Fruit fly (Drosophila melanogaster) whole organism, embryonic: Measurements from ENCODE around the gene CG43346.

Source experiments
- CG10209 ChIP-seq: fragments of 200-800 bp; sonication (Bioruptor generic); optimal IDR thresholded peaks from 3 replicates; lab custom pipeline; 2017; ENCODE audit warnings: missing biosample characterization, mild to moderate bottlenecking, missing genetic modification characterization, missing genetic modification reagents
- CG10462 ChIP-seq: fragments of 200-800 bp; sonication (Bioruptor generic); optimal IDR thresholded peaks from 2 replicates; lab custom pipeline; 2016; ENCODE audit warnings: missing biosample characterization, missing genetic modification characterization
- CG11560 ChIP-seq: fragments of 200-800 bp; sonication (Bioruptor generic); IDR thresholded peaks from 3 replicates; pipeline ENCODE4 v1.3.6; 2022; ENCODE audit warnings: missing biosample characterization, missing genetic modification characterization
- CG12299 ChIP-seq: fragments of 200-800 bp; sonication (Bioruptor generic); optimal IDR thresholded peaks from 2 replicates; lab custom pipeline; 2018; ENCODE audit warnings: missing biosample characterization, mild to moderate bottlenecking, missing genetic modification characterization
- CG1233 ChIP-seq: fragments of 200-800 bp; sonication (Bioruptor generic); optimal IDR thresholded peaks from 4 replicates; lab custom pipeline; 2018; ENCODE audit warnings: missing biosample characterization, mild to moderate bottlenecking, missing genetic modification characterization
- CG12391 ChIP-seq: fragments of 200-800 bp; sonication (Bioruptor generic); optimal IDR thresholded peaks from 3 replicates; lab custom pipeline; 2018; ENCODE audit warnings: missing biosample characterization, mild to moderate bottlenecking, missing genetic modification characterization, moderate library complexity
- CG13287 ChIP-seq: fragments of 200-800 bp; sonication (Bioruptor generic); IDR thresholded peaks from 2 replicates; pipeline ENCODE4 v1.3.6; 2022; ENCODE audit warnings: missing biosample characterization, missing genetic modification characterization; ENCODE audit not compliant: partially characterized antibody
- CG15269 ChIP-seq: fragments of 200-800 bp; sonication (Bioruptor generic); optimal IDR thresholded peaks from 2 replicates; lab custom pipeline; 2018; ENCODE audit warnings: missing biosample characterization, mild to moderate bottlenecking, missing genetic modification characterization, moderate library complexity
- CG1529 ChIP-seq: fragments of 200-800 bp; sonication (Bioruptor generic); optimal IDR thresholded peaks from 3 replicates; lab custom pipeline; 2018; ENCODE audit warnings: missing biosample characterization, missing genetic modification characterization
- CG17385 ChIP-seq: fragments of 200-800 bp; sonication (Bioruptor generic); optimal IDR thresholded peaks from 3 replicates; lab custom pipeline; 2018; ENCODE audit warnings: missing biosample characterization, mild to moderate bottlenecking, missing genetic modification characterization
- CG2678 ChIP-seq: fragments of 200-800 bp; sonication (Bioruptor generic); optimal IDR thresholded peaks from 3 replicates; lab custom pipeline; 2019; ENCODE audit warnings: missing biosample characterization, mild to moderate bottlenecking, missing genetic modification characterization, moderate library complexity
- CG7745 ChIP-seq: fragments of 200-800 bp; sonication (Bioruptor generic); optimal IDR thresholded peaks from 2 replicates; lab custom pipeline; 2018; ENCODE audit warnings: missing biosample characterization, mild to moderate bottlenecking, missing genetic modification characterization, moderate library complexity
- CG8765 ChIP-seq: fragments of 200-800 bp; sonication (Bioruptor generic); IDR thresholded peaks from 2 replicates; pipeline ENCODE4 v1.3.6; 2022; ENCODE audit warnings: missing biosample characterization, missing genetic modification characterization
- CG9932 ChIP-seq: fragments of 200-800 bp; sonication (Bioruptor generic); IDR thresholded peaks from 2 replicates; pipeline ENCODE4 v1.3.6; 2022; ENCODE audit warnings: missing biosample characterization, missing genetic modification characterization
- Chrac-16 ChIP-seq: fragments of 200-800 bp; sonication (Bioruptor generic); optimal IDR thresholded peaks from 3 replicates; lab custom pipeline; 2016; ENCODE audit warnings: missing biosample characterization, missing genetic modification characterization
- D ChIP-seq, 2 experiments: fragments of 200-800 bp in 1 of 2; fragments of >200 bp in 1 of 2; sonication (Bioruptor generic) in 1 of 2; optimal IDR thresholded peaks; 2 replicates in 1 of 2; 3 replicates in 1 of 2; lab custom pipeline; 2017; ENCODE audit warnings: mild to moderate bottlenecking in 1 of 2, missing biosample characterization in 1 of 2, missing genetic modification characterization in 1 of 2, missing genetic modification reagents in 1 of 2
- Dad ChIP-seq: fragments of 200-800 bp; sonication (Bioruptor generic); optimal IDR thresholded peaks from 3 replicates; lab custom pipeline; 2016; ENCODE audit warnings: missing biosample characterization, missing genetic modification characterization
- Dip2 ChIP-seq: fragments of 200-800 bp; sonication (Bioruptor generic); IDR thresholded peaks from 2 replicates; pipeline ENCODE4 v1.3.6; 2022; ENCODE audit warnings: missing biosample characterization, missing genetic modification characterization
- Dp ChIP-seq: fragments of 200-800 bp; sonication (Bioruptor generic); optimal IDR thresholded peaks from 2 replicates; lab custom pipeline; 2018; ENCODE audit warnings: missing biosample characterization, mild to moderate bottlenecking, missing genetic modification characterization, moderate library complexity
- HLHmδ ChIP-seq: fragments of 200-800 bp; sonication (Bioruptor generic); optimal IDR thresholded peaks from 2 replicates; lab custom pipeline; 2018; ENCODE audit warnings: missing biosample characterization, mild to moderate bottlenecking, missing genetic modification characterization, moderate library complexity
- Jarid2 ChIP-seq: fragments of 200-800 bp; sonication (Bioruptor generic); optimal IDR thresholded peaks from 3 replicates; lab custom pipeline; 2017; ENCODE audit warnings: mild to moderate bottlenecking, missing biosample characterization, missing genetic modification reagents, missing genetic modification characterization
- Myb ChIP-seq: fragments of 200-800 bp; sonication (Bioruptor generic); optimal IDR thresholded peaks from 2 replicates; lab custom pipeline; 2016; ENCODE audit warnings: missing biosample characterization, missing genetic modification characterization
- Oaz ChIP-seq: fragments of 200-800 bp; sonication (Bioruptor generic); IDR thresholded peaks from 2 replicates; pipeline ENCODE4 v1.3.6; 2022; ENCODE audit warnings: missing biosample characterization, missing genetic modification characterization
- Spps ChIP-seq: fragments of 200-800 bp; sonication (Bioruptor generic); optimal IDR thresholded peaks from 2 replicates; lab custom pipeline; 2018; ENCODE audit warnings: missing biosample characterization, mild to moderate bottlenecking, missing genetic modification characterization
- Sry-β ChIP-seq: fragments of 200-800 bp; sonication (Bioruptor generic); optimal IDR thresholded peaks from 2 replicates; lab custom pipeline; 2018; ENCODE audit warnings: missing biosample characterization, mild to moderate bottlenecking, missing genetic modification characterization, moderate library complexity
- Xrp1 ChIP-seq: fragments of 200-800 bp; sonication (Bioruptor generic); IDR thresholded peaks from 2 replicates; pipeline ENCODE4 v1.3.6; 2022; ENCODE audit warnings: missing biosample characterization, missing genetic modification characterization
- abd-A ChIP-seq: fragments of 200-800 bp; sonication (Bioruptor generic); optimal IDR thresholded peaks from 3 replicates; lab custom pipeline; 2019; ENCODE audit warnings: missing biosample characterization, mild to moderate bottlenecking, missing genetic modification characterization, moderate library complexity
- bcd ChIP-seq: fragments of 200-800 bp; sonication (Bioruptor generic); optimal IDR thresholded peaks from 2 replicates; lab custom pipeline; 2017; ENCODE audit warnings: missing biosample characterization, mild to moderate bottlenecking, missing genetic modification characterization
- bigmax ChIP-seq: fragments of 200-800 bp; sonication (Bioruptor generic); optimal IDR thresholded peaks from 2 replicates; lab custom pipeline; 2018; ENCODE audit warnings: missing biosample characterization, mild to moderate bottlenecking, missing genetic modification characterization
- bsh ChIP-seq, 2 experiments: fragments of 200-800 bp; sonication (Bioruptor generic); optimal IDR thresholded peaks; 2 replicates each; lab custom pipeline; 2017 to 2018; ENCODE audit warnings: mild to moderate bottlenecking in 2 of 2, missing biosample characterization in 2 of 2, missing genetic modification characterization in 2 of 2, moderate library complexity in 1 of 2
- cato ChIP-seq: fragments of 200-800 bp; sonication (Bioruptor generic); optimal IDR thresholded peaks from 2 replicates; lab custom pipeline; 2016; ENCODE audit warnings: missing biosample characterization, missing genetic modification characterization, borderline replicate concordance
- dati ChIP-seq: fragments of 200-800 bp; sonication (Bioruptor generic); IDR thresholded peaks from 2 replicates; pipeline ENCODE4 v1.3.6; 2022; ENCODE audit warnings: missing biosample characterization, missing genetic modification characterization
- gcm2 ChIP-seq: fragments of 200-800 bp; sonication (Bioruptor generic); optimal IDR thresholded peaks from 2 replicates; lab custom pipeline; 2016; ENCODE audit warnings: missing biosample characterization, missing genetic modification characterization
- her ChIP-seq: fragments of 200-800 bp; sonication (Bioruptor generic); optimal IDR thresholded peaks from 2 replicates; lab custom pipeline; 2016; ENCODE audit warnings: missing biosample characterization, missing genetic modification characterization
- hkb ChIP-seq, 2 experiments: fragments of 200-800 bp in 1 of 2; fragments of >200 bp in 1 of 2; sonication (Bioruptor generic) in 1 of 2; IDR thresholded peaks in 1 of 2; optimal IDR thresholded peaks in 1 of 2; 2 replicates each; pipeline versions ENCODE4 v1.3.6 to Lab custom; 2017 to 2022; ENCODE audit warnings: missing biosample characterization in 1 of 2, missing genetic modification characterization in 1 of 2
- ken ChIP-seq: fragments of 200-800 bp; sonication (Bioruptor generic); IDR thresholded peaks from 3 replicates; pipeline ENCODE4 v1.3.6; 2022; ENCODE audit warnings: missing biosample characterization, missing genetic modification characterization
- klu ChIP-seq: fragments of 200-800 bp; sonication (Bioruptor generic); IDR thresholded peaks from 2 replicates; pipeline ENCODE4 v1.3.6; 2022; ENCODE audit warnings: missing biosample characterization, missing genetic modification characterization
- knrl ChIP-seq: fragments of 200-800 bp; sonication (Bioruptor generic); IDR thresholded peaks from 3 replicates; pipeline ENCODE4 v1.3.6; 2022; ENCODE audit warnings: missing biosample characterization, missing genetic modification characterization; ENCODE audit not compliant: partially characterized antibody
- lola ChIP-seq, 3 experiments: fragments of >200 bp in 2 of 3; fragments of 200-800 bp in 1 of 3; sonication (Bioruptor generic) in 1 of 3; optimal IDR thresholded peaks; 2 replicates each; lab custom pipeline; 2017 to 2019; ENCODE audit warnings: missing biosample characterization in 3 of 3, missing genetic modification characterization in 3 of 3, mild to moderate bottlenecking in 1 of 3, moderate library complexity in 1 of 3
- pan ChIP-seq, 4 experiments: fragments of >200 bp in 3 of 4; fragments of 200-800 bp in 1 of 4; sonication (Bioruptor generic) in 1 of 4; optimal IDR thresholded peaks in 3 of 4; IDR thresholded peaks in 1 of 4; 2 replicates each; pipeline versions ENCODE4 v1.3.6 to Lab custom; 2017 to 2022; ENCODE audit warnings: missing biosample characterization in 2 of 4, missing genetic modification characterization in 2 of 4, mixed read lengths in 1 of 4
- sd ChIP-seq: fragments of 200-800 bp; sonication (Bioruptor generic); optimal IDR thresholded peaks from 3 replicates; lab custom pipeline; 2018; ENCODE audit warnings: missing biosample characterization, mild to moderate bottlenecking, missing genetic modification characterization, moderate library complexity
- seq ChIP-seq: fragments of 200-800 bp; sonication (Bioruptor generic); IDR thresholded peaks from 2 replicates; pipeline ENCODE4 v1.3.6; 2022; ENCODE audit warnings: missing biosample characterization, missing genetic modification characterization
- shn ChIP-seq: fragments of 200-800 bp; sonication (Bioruptor generic); optimal IDR thresholded peaks from 3 replicates; lab custom pipeline; 2016; ENCODE audit warnings: missing biosample characterization, missing genetic modification characterization
- tap ChIP-seq: fragments of 200-800 bp; optimal IDR thresholded peaks from 3 replicates; lab custom pipeline; 2019; ENCODE audit warnings: missing biosample characterization, mild to moderate bottlenecking, missing genetic modification characterization, moderate library complexity
- tgo ChIP-seq: fragments of 200-800 bp; sonication (Bioruptor generic); IDR thresholded peaks from 3 replicates; pipeline ENCODE4 v1.3.6; 2022; ENCODE audit warnings: missing biosample characterization, missing genetic modification characterization
- tin ChIP-seq: fragments of 200-800 bp; sonication (Bioruptor generic); optimal IDR thresholded peaks from 3 replicates; lab custom pipeline; 2016; ENCODE audit warnings: missing biosample characterization, missing genetic modification characterization

Gene CG43346

DNA sequence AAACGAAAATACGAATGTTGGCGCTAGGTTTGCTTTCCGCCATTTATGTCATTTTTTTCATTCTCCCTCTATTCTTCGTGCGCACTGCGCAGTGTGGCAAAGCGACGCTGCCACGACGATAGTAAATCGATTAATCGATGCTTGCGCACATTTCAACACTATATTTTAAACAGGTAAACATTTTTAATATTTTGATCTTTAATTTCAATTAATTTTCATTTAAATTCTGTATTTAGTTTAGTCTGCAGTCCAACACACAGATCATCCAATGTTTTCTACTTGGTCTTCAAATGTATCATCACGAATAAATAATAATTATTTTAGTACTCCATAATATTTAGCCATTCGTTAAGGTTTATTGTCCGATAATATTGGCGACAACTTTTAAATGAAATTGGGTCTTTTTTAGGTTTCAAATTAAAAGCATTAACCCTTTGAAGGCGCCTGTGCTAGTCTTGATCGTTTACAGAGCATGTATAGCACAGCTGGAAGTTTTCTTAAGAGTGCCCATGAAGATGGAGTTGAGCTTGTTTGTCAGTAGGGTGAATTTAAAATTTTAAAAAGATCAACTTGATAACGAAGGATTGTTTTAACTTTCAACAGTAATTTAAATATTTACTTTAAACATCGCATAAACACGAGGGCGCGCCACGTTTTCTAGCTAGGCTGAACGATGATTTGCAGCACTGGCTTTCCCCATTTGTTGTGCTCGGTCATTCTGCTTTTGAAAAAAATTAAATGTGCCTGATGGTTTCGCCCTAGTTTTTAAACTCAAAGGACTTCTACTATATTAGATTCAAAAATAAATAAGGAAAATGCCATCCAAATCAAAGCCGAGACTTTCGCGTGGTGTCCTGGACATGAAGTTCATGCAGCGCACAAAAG, 12.0 kb downstream of the CG43346 start, which contains the start of the genes Mpp6 and E2f2 (continued):
- TF ChIP-seq bsh (GFP tag; optimal IDR thresholded peaks at IDR 0.05; lab: Kevin White, UChicago) (no peak), tap (tag; lab: Kevin White, UChicago) (no peak), CG17385 (GFP tag; lab: Kevin White, UChicago) (peak; percentile 4), Xrp1 (GFP tag; lab: Robert Waterston, UW) (peak; percentile 58), klu (no peak), tgo (peak; percentile 14; the same call in 1 of the 3 replicates), CG1529 (GFP tag; lab: Kevin White, UChicago) (no peak), Dip2 (no peak), Dp (GFP tag; lab: Kevin White, UChicago) (peak; percentile 79), abd-A (no peak), CG12299 (tag; lab: Kevin White, UChicago) (no peak), CG10462 (no peak), CG9932 (GFP tag; lab: Robert Waterston, UW) (peak; percentile 91), Chrac-16 (no peak), D (optimal IDR thresholded peaks at IDR 0.05; lab: Kevin White, UChicago) (no peak), D (GFP tag; optimal IDR thresholded peaks at IDR 0.05; lab: Kevin White, UChicago) (no peak), CG7745 (tag; lab: Kevin White, UChicago) (no peak), Dad (peak; percentile 1), CG2678 (tag; lab: Kevin White, UChicago) (no peak), dati (no peak), Spps (tag; lab: Kevin White, UChicago) (no peak), pan (optimal IDR thresholded peaks at IDR 0.05; lab: Kevin White, UChicago) (no peak), pan (GFP tag; optimal IDR thresholded peaks at IDR 0.05 in 1 of 2, IDR thresholded peaks at IDR 0.05 in 1 of 2) (peak in 1 of 2 experiments; percentile 48), bigmax (GFP tag; lab: Kevin White, UChicago) (no peak), Oaz (GFP tag; lab: Robert Waterston, UW) (no peak), seq (0 out of 2 replicates have a peak, but pooled peaks have one; percentile 25), hkb (optimal IDR thresholded peaks at IDR 0.05; lab: Kevin White, UChicago) (no peak), hkb (GFP tag; IDR thresholded peaks at IDR 0.05; lab: Robert Waterston, UW) (no peak), CG1233 (GFP tag; lab: Kevin White, UChicago) (no peak), CG13287 (peak; percentile 79), ken (GFP tag; lab: Robert Waterston, UW) (peak; percentile 75), shn (GFP tag; lab: Kevin White, UChicago) (no peak), tin (GFP tag; lab: Kevin White, UChicago) (peak; percentile 31), lola (GFP tag; optimal IDR thresholded peaks at IDR 0.05; lab: Kevin White, UChicago) (no peak), gcm2 (no peak), bcd (GFP tag; lab: Kevin White, UChicago) (peak; percentile 28), Sry-β (GFP tag; lab: Kevin White, UChicago) (peak; percentile 44), CG15269 (tag; lab: Kevin White, UChicago) (no peak), knrl (GFP tag; lab: Robert Waterston, UW) (peak; percentile 84), CG10209 (peak; percentile 23), cato (no peak), CG8765 (no peak), Jarid2 (GFP tag; lab: Kevin White, UChicago) (no peak), sd (no peak), Myb (GFP tag; lab: Kevin White, UChicago) (peak; percentile 33), HLHmδ (GFP tag; lab: Kevin White, UChicago) (no peak), CG12391 (tag; lab: Kevin White, UChicago) (peak; percentile 6), her (GFP tag; lab: Kevin White, UChicago) (no peak), CG11560 (tag; lab: Robert Waterston, UW) (peak; percentile 49; the same call in 1 of the 3 replicates)
